Worm (Caenorhabditis elegans) whole organism, young adult: Measurements from ENCODE around the gene F37A4.5.
A peak's percentile ranks its signal among the peaks of the same experiment; 100 is the strongest.

Source experiments
- B0336.3 ChIP-seq: fragments of 200-800 bp; sonication (Bioruptor generic); IDR thresholded peaks from 2 replicates; pipeline ENCODE4 v1.3.6; 2022; ENCODE audit warnings: missing genetic modification characterization, missing compliant biosample characterization
- F37B4.10 ChIP-seq: fragments of 200-800 bp; sonication (Bioruptor generic); IDR thresholded peaks from 2 replicates; pipeline ENCODE4 v1.3.6; 2022; ENCODE audit warnings: missing genetic modification characterization, missing compliant biosample characterization
- F57A8.1 ChIP-seq: fragments of 200-800 bp; sonication (Bioruptor generic); optimal IDR thresholded peaks from 2 replicates; lab custom pipeline; 2018; ENCODE audit warnings: mild to moderate bottlenecking, missing genetic modification characterization, moderate library complexity, missing compliant biosample characterization
- F57C9.4 ChIP-seq: sonication (generic microtip); optimal IDR thresholded peaks from 2 replicates; lab custom pipeline; 2017; ENCODE audit warnings: mild to moderate bottlenecking, missing genetic modification characterization, missing compliant biosample characterization
- K11D2.4 ChIP-seq: fragments of 200-800 bp; sonication (Bioruptor generic); IDR thresholded peaks from 2 replicates; pipeline ENCODE4 v1.3.6; 2022; ENCODE audit warnings: missing genetic modification reagents, missing genetic modification characterization, missing compliant biosample characterization
- K12H6.12 ChIP-seq: fragments of 200-800 bp; sonication (Bioruptor generic); optimal IDR thresholded peaks from 2 replicates; lab custom pipeline; 2018; ENCODE audit warnings: mild to moderate bottlenecking, missing genetic modification characterization, missing compliant biosample characterization
- T07F8.4 ChIP-seq: sonication (generic microtip); optimal IDR thresholded peaks from 2 replicates; lab custom pipeline; 2016; ENCODE audit warnings: mild to moderate bottlenecking, missing genetic modification characterization, moderate library complexity, missing compliant biosample characterization
- T26A5.8 ChIP-seq: sonication (generic microtip); optimal IDR thresholded peaks from 2 replicates; lab custom pipeline; 2016; ENCODE audit warnings: missing genetic modification characterization, missing compliant biosample characterization
- Y56A3A.18 ChIP-seq: fragments of 200-800 bp; sonication (Bioruptor generic); IDR thresholded peaks from 2 replicates; pipeline ENCODE4 v1.3.6; 2022; ENCODE audit warnings: missing genetic modification reagents, missing genetic modification characterization, missing compliant biosample characterization
- aptf-2 ChIP-seq: fragments of 200-800 bp; sonication (Bioruptor generic); conservative IDR thresholded peaks from 2 replicates; pipeline ENCODE4 v1.3.6; 2022; ENCODE audit warnings: missing genetic modification reagents, missing genetic modification characterization, missing compliant biosample characterization
- athp-1 ChIP-seq: sonication (generic microtip); optimal IDR thresholded peaks from 2 replicates; lab custom pipeline; 2017; ENCODE audit warnings: mild to moderate bottlenecking, missing genetic modification characterization, missing compliant biosample characterization
- attf-3 ChIP-seq: fragments of 200-800 bp; sonication (Bioruptor generic); conservative IDR thresholded peaks from 2 replicates; pipeline ENCODE4 v1.3.6; 2022; ENCODE audit warnings: missing genetic modification reagents, missing genetic modification characterization, missing compliant biosample characterization
- ccch-3 ChIP-seq: fragments of 200-800 bp; sonication (Bioruptor generic); optimal IDR thresholded peaks from 2 replicates; lab custom pipeline; 2018; ENCODE audit warnings: mild to moderate bottlenecking, missing genetic modification characterization, missing compliant biosample characterization
- ceh-27 ChIP-seq: fragments of 200-800 bp; sonication (Bioruptor generic); optimal IDR thresholded peaks from 2 replicates; lab custom pipeline; 2018; ENCODE audit warnings: mild to moderate bottlenecking, missing genetic modification characterization, moderate library complexity, missing compliant biosample characterization
- chd-7 ChIP-seq: sonication (generic microtip); optimal IDR thresholded peaks from 2 replicates; lab custom pipeline; 2016; ENCODE audit warnings: mild to moderate bottlenecking, missing genetic modification characterization, moderate library complexity, missing compliant biosample characterization
- die-1 ChIP-seq: sonication (generic microtip); optimal IDR thresholded peaks from 2 replicates; lab custom pipeline; 2016; ENCODE audit warnings: missing genotype, mild to moderate bottlenecking, missing genetic modification characterization, missing compliant biosample characterization
- ets-4 ChIP-seq: fragments of 200-800 bp; sonication (Bioruptor generic); optimal IDR thresholded peaks from 2 replicates; lab custom pipeline; 2018; ENCODE audit warnings: mild to moderate bottlenecking, missing genetic modification characterization, missing compliant biosample characterization
- him-1 ChIP-seq: sonication (generic microtip); optimal IDR thresholded peaks from 2 replicates; lab custom pipeline; 2016; ENCODE audit warnings: missing genotype, missing genetic modification reagents, missing genetic modification characterization, missing compliant biosample characterization
- hlh-26 ChIP-seq: fragments of 200-800 bp; sonication (Bioruptor generic); conservative IDR thresholded peaks from 2 replicates; pipeline ENCODE4 v1.3.6; 2022; ENCODE audit warnings: missing genetic modification reagents, missing genetic modification characterization, missing compliant biosample characterization
- hmg-20 ChIP-seq: fragments of 200-800 bp; sonication (Bioruptor generic); IDR thresholded peaks from 2 replicates; pipeline ENCODE4 v1.3.6; 2022; ENCODE audit warnings: missing genetic modification reagents, missing genetic modification characterization, missing compliant biosample characterization
- let-607 ChIP-seq, 2 experiments: fragments of 200-800 bp in 1 of 2; sonication (Bioruptor generic) in 1 of 2; sonication (generic microtip) in 1 of 2; optimal IDR thresholded peaks; 2 replicates each; lab custom pipeline; 2016 to 2018; ENCODE audit warnings: mild to moderate bottlenecking in 2 of 2, missing compliant biosample characterization in 2 of 2, missing genetic modification characterization in 2 of 2, moderate library complexity in 2 of 2, missing genotype in 1 of 2
- lir-1 ChIP-seq: fragments of 200-800 bp; sonication (Bioruptor generic); conservative IDR thresholded peaks from 2 replicates; pipeline ENCODE4 v1.3.6; 2022; ENCODE audit warnings: missing genetic modification reagents, missing genetic modification characterization, missing compliant biosample characterization
- madf-10 ChIP-seq: sonication (generic microtip); optimal IDR thresholded peaks from 2 replicates; lab custom pipeline; 2016; ENCODE audit warnings: mild to moderate bottlenecking, missing genetic modification characterization, missing compliant biosample characterization
- madf-8 ChIP-seq: fragments of 200-800 bp; sonication (Bioruptor generic); conservative IDR thresholded peaks from 2 replicates; pipeline ENCODE4 v1.3.6; 2022; ENCODE audit warnings: missing genetic modification reagents, missing genetic modification characterization, missing compliant biosample characterization
- mcd-1 ChIP-seq: fragments of 200-800 bp; sonication (Bioruptor generic); IDR thresholded peaks from 2 replicates; pipeline ENCODE4 v1.3.6; 2022; ENCODE audit warnings: missing genetic modification reagents, missing genetic modification characterization, missing compliant biosample characterization
- mes-4 ChIP-seq: sonication (generic microtip); optimal IDR thresholded peaks from 2 replicates; lab custom pipeline; 2016; ENCODE audit warnings: missing genotype, missing genetic modification characterization, missing compliant biosample characterization
- nfya-1 ChIP-seq: sonication (generic microtip); optimal IDR thresholded peaks from 2 replicates; lab custom pipeline; 2017; ENCODE audit warnings: antibody characterized with exemption, missing compliant biosample characterization, missing genetic modification characterization, borderline replicate concordance; ENCODE audit not compliant: insufficient read depth
- nfyb-1 ChIP-seq: fragments of 200-800 bp; sonication (Bioruptor generic); IDR thresholded peaks from 2 replicates; pipeline ENCODE4 v1.3.6; 2022; ENCODE audit warnings: missing genetic modification reagents, missing genetic modification characterization, missing compliant biosample characterization
- nhr-179 ChIP-seq: sonication (generic microtip); optimal IDR thresholded peaks from 2 replicates; lab custom pipeline; 2016; ENCODE audit warnings: mild to moderate bottlenecking, missing genetic modification characterization, missing compliant biosample characterization
- nhr-27 ChIP-seq: fragments of 200-800 bp; sonication (Bioruptor generic); optimal IDR thresholded peaks from 2 replicates; lab custom pipeline; 2018; ENCODE audit warnings: mild to moderate bottlenecking, missing genetic modification characterization, moderate library complexity, missing compliant biosample characterization
- nhr-80 ChIP-seq: sonication (generic microtip); optimal IDR thresholded peaks from 2 replicates; lab custom pipeline; 2016; ENCODE audit warnings: missing genetic modification characterization, missing compliant biosample characterization
- rcor-1 ChIP-seq: fragments of 200-800 bp; sonication (Bioruptor generic); IDR thresholded peaks from 2 replicates; pipeline ENCODE4 v1.3.6; 2022; ENCODE audit warnings: missing genetic modification reagents, missing genetic modification characterization, missing compliant biosample characterization
- rec-8 ChIP-seq, 2 experiments: sonication (generic microtip); optimal IDR thresholded peaks; 2 replicates each; lab custom pipeline; 2016; ENCODE audit warnings: mild to moderate bottlenecking in 2 of 2, missing genetic modification characterization in 2 of 2, missing genetic modification reagents in 2 of 2, missing genotype in 2 of 2, missing biosample characterization in 1 of 2, missing compliant biosample characterization in 1 of 2, moderate library complexity in 1 of 2
- repo-1 ChIP-seq: sonication (generic microtip); optimal IDR thresholded peaks from 2 replicates; lab custom pipeline; 2017; ENCODE audit warnings: mild to moderate bottlenecking, missing genetic modification characterization, missing compliant biosample characterization
- snpc-4 ChIP-seq, 5 experiments: fragments of 150-350 bp in 1 of 5; sonication (generic microtip) in 4 of 5; optimal IDR thresholded peaks; 2 replicates each; lab custom pipeline; 2014 to 2018; ENCODE audit warnings: missing genetic modification characterization in 5 of 5, missing biosample characterization in 3 of 5, antibody characterized with exemption in 2 of 5, mild to moderate bottlenecking in 2 of 5, missing compliant biosample characterization in 2 of 5, missing genotype in 2 of 5, moderate library complexity in 2 of 5, missing genetic modification reagents in 1 of 5
- somi-1 ChIP-seq: fragments of 200-800 bp; sonication (Bioruptor generic); optimal IDR thresholded peaks from 2 replicates; lab custom pipeline; 2018; ENCODE audit warnings: mild to moderate bottlenecking, missing genetic modification characterization, missing compliant biosample characterization
- ztf-26 ChIP-seq: sonication (generic microtip); optimal IDR thresholded peaks from 2 replicates; lab custom pipeline; 2017; ENCODE audit warnings: missing genetic modification characterization, missing compliant biosample characterization
- ztf-3 ChIP-seq: fragments of 200-800 bp; sonication (Bioruptor generic); optimal IDR thresholded peaks from 2 replicates; lab custom pipeline; 2018; ENCODE audit warnings: mild to moderate bottlenecking, missing genetic modification characterization, missing compliant biosample characterization
- ztf-6 ChIP-seq: fragments of 200-800 bp; sonication (Bioruptor generic); IDR thresholded peaks from 2 replicates; pipeline ENCODE4 v1.3.6; 2022; ENCODE audit warnings: missing genetic modification reagents, missing genetic modification characterization, missing compliant biosample characterization

Gene F37A4.5

DNA sequence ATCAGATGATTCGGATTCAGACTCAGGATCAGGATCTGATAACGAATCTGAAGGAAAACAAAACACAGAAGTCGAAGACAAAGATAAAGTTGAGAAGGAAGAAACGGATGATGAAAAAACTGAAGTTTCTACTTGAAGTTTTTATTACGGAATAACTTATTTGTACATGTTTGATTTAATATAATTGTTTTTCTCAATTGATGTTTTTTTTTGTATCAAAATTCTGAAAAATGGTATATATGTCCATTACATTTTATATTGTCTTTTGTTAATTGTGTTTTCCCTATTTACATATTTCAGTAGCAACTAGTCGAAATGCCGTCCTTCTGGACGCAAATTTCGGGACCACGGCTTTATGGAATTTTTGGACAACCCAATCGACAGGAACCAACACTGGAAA, 11.4 kb downstream of the F37A4.5 start, which contains the start of gene F37A4.1:
Gene F37A4.1, plus strand, starts transcription at position 301 of the 400 bp plus-strand sequence.
- TF ChIP-seq attf-3 (0 out of 2 replicates have a peak, but pooled peaks have one; percentile 43), somi-1 (no peak), Y56A3A.18 (no peak), let-607 (tag; optimal IDR thresholded peaks at IDR 0.05; lab: Kevin White, UChicago) (no peak)

DNA sequence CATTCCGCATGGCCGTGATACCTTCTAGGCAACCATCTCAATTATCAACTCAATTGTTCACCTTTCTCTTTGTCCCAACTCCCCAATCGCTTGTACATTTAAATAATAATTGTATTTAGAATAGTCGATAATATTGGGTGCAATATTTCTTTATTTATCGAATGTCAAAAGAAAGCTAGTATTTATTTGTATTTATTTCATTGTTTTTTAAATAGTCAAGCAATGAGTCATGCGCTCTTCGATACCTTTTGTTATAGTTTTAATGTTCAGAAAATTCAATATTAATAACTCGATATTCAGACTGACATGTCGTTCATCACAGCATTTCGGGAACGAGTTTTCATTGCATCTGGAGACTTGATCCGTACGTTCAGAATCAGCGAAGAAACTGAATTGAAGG, 13.8 kb downstream of the F37A4.5 start, which contains the start of gene wdr-4:
Gene wdr-4, plus strand, starts transcription at position 301 of the 400 bp plus-strand sequence.
- no peak for TF ChIP-seq ztf-6 (GFP tag; lab: Robert Waterston, UW)
- no peak for TF ChIP-seq snpc-4 (GFP tag; optimal IDR thresholded peaks at IDR 0.05; lab: Kevin White, UChicago)
- TF ChIP-seq snpc-4 (tag; optimal IDR thresholded peaks at IDR 0.05; lab: Kevin White, UChicago), result no peak
- TF ChIP-seq nfyb-1, result no peak
- no peak for TF ChIP-seq him-1
- no peak for TF ChIP-seq hlh-26 (GFP tag; lab: Robert Waterston, UW)
- no peak for TF ChIP-seq B0336.3 (GFP tag; lab: Robert Waterston, UW)
- TF ChIP-seq K12H6.12 (tag; lab: Kevin White, UChicago), result no peak
- TF ChIP-seq aptf-2, result no peak
- TF ChIP-seq T26A5.8 (tag; lab: Kevin White, UChicago), result no peak
- no peak for TF ChIP-seq F37B4.10 (GFP tag; lab: Robert Waterston, UW)
- no peak for TF ChIP-seq mes-4 (tag; lab: Kevin White, UChicago)
- no peak for TF ChIP-seq rec-8 (tag; optimal IDR thresholded peaks at IDR 0.05; lab: Kevin White, UChicago)
- no peak for TF ChIP-seq athp-1 (tag; lab: Kevin White, UChicago)
- TF ChIP-seq repo-1, result no peak
- TF ChIP-seq ztf-3, result no peak
- TF ChIP-seq F57C9.4 (tag; lab: Kevin White, UChicago), result no peak
- no peak for TF ChIP-seq madf-8 (GFP tag; lab: Robert Waterston, UW)
- TF ChIP-seq, all 124 proteins: peak for 0

DNA sequence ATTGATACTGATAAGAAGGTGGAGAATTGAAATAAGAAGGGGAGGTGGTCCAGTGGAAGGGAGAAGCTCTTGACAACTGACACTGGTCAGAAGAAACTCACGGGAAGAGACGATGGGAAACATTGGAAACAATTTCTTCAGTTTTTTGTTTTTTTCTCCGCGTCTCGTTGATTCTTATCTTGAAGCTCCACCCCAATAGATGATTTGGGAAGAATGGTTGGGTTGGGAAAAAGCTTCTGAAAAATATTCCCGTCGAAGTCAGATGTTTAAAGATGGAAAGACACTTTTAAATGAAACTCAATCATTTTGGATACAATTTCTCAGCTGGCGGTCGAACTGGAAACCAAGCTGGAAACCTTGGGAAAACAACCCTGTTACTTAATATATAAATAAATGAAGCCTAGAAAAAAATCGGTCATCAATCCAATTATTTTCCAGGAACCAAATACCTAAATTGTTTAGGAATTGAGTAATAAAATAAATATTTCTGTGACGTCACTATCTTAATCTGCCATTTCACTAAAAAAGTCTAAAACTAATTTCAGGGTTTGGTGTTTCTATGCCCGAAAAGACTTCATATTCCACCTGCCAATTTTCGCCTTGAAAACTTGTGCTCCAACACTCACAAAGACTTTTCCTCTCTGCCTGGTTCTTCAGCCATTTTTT, 18.6 kb downstream of the F37A4.5 start, which contains the start of the genes Y102E9.5 and odr-4:
Gene Y102E9.5, minus strand, starts transcription at position 101 of the 666 bp plus-strand sequence.
Gene odr-4, plus strand, starts transcription at position 616 of the 666 bp plus-strand sequence.
- no peak for TF ChIP-seq T26A5.8 (tag; lab: Kevin White, UChicago)
- TF ChIP-seq nhr-80 (tag; lab: Kevin White, UChicago), result peak; percentile 4

DNA sequence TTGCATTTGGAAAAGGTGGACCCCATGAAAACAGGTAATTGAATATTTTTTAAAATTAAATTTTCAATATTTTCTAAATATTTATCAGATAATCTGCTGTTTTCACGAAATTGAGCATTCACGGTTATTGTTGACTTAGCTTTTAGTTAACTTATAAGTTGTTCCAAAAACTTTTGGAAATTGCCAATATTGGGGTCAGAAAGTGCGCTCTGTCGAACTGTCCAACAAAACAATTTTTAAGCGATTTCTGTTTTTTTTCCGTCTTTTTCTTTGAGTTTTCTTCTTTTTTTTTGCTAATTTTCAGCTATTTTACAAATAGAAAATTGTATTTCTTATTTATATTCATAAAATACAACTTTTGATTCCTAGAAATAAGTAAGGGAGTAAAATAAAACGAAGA, 19.6 kb downstream of the F37A4.5 start:
- 0 out of 2 replicates have a peak, but pooled peaks have one; percentile 15 for TF ChIP-seq mcd-1 (GFP tag; lab: Robert Waterston, UW)
- no peak for TF ChIP-seq nhr-179
- no peak for TF ChIP-seq rcor-1 (GFP tag; lab: Robert Waterston, UW)

DNA sequence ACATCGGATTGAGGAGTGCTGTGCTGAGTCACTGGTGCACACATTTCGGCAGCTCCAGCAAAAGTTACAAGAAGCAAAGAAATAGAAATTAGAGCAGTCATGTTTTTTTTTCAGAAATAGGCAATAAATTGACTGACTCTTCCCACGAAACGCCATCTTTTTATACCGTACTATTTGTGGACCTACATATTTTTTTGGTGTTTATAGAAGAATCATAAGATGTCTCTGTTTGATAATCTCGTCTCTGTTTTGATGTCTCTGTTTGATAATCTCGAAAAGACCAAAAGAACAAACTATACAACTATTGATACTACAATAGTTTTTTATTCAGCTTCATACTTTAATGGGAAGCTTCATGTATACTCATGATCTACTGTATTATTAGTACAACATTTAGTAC, 22.7 kb downstream of the F37A4.5 start, which contains the start of gene Y102E9.3:
Gene Y102E9.3, minus strand, starts transcription at position 101 of the 400 bp plus-strand sequence.
- TF ChIP-seq die-1 (tag; lab: Kevin White, UChicago) (no peak), ceh-27 (no peak), F57A8.1 (no peak), ztf-26 (tag; lab: Kevin White, UChicago) (no peak), nfya-1 (no peak), lir-1 (GFP tag; lab: Robert Waterston, UW) (no peak), mes-4 (tag; lab: Kevin White, UChicago) (no peak), madf-10 (tag; lab: Kevin White, UChicago) (no peak), ztf-3 (no peak), snpc-4 (GFP tag; optimal IDR thresholded peaks at IDR 0.05; lab: Kevin White, UChicago) (no peak), snpc-4 (tag; optimal IDR thresholded peaks at IDR 0.05; lab: Kevin White, UChicago) (no peak), ets-4 (no peak), hmg-20 (GFP tag; lab: Robert Waterston, UW) (no peak), repo-1 (no peak), T07F8.4 (tag; lab: Kevin White, UChicago) (no peak), K11D2.4 (GFP tag; lab: Robert Waterston, UW) (no peak), athp-1 (tag; lab: Kevin White, UChicago) (no peak), nhr-27 (tag; lab: Kevin White, UChicago) (no peak), ccch-3 (no peak), chd-7 (tag; lab: Kevin White, UChicago) (no peak), T26A5.8 (tag; lab: Kevin White, UChicago) (no peak)
